Fruit fly (Drosophila melanogaster): ENCODE data around the gene Kcmf1.

The Kcmf1 gene

DNA sequence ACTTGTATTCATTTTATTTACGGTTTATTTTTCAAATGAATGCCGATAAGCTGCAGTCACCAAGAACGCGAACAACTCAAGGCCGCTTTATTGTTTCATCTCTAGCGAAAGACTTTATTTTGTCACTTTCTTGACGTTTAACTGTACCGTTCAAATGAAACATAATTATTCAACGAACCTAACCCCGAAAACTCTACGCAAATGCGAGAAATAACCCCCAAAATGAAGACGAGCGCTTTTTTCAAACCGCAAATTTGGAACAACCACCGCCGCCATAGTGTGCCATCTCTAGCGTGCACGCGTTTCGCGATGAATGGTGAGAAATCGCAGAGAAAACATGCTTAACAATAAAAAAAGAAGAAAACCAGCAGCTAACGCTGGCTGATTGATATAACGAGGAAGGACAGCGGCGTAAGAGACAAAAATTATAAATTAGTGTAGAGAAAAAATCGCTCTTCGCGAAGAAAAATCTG lies 30.1 kb downstream of the Kcmf1 start, which contains the start of gene CG11970 (continued):
- TF ChIP-seq HLH3B (GFP tag; IDR thresholded peaks at IDR 0.05) (no peak), CG3163 (GFP tag; optimal IDR thresholded peaks at IDR 0.05) (no peak), CG12769 (tag; optimal IDR thresholded peaks at IDR 0.05) (no peak), Meics (GFP tag; optimal IDR thresholded peaks at IDR 0.05) (no peak), ci (GFP tag; IDR thresholded peaks at IDR 0.05) (0 out of 3 replicates have a peak, but pooled peaks have one; percentile 34), ham (GFP tag; IDR thresholded peaks at IDR 0.05) (no peak), CTCF (GFP tag; optimal IDR thresholded peaks at IDR 0.05) (peak; percentile 3), CG10209 (GFP tag; optimal IDR thresholded peaks at IDR 0.05) (no peak), CG14050 (GFP tag; IDR thresholded peaks at IDR 0.05) (0 out of 3 replicates have a peak, but pooled peaks have one; percentile 10), CG8944 (GFP tag; optimal IDR thresholded peaks at IDR 0.05) (no peak), Xrp1 (GFP tag; IDR thresholded peaks at IDR 0.05) (no peak), YL-1 (GFP tag; optimal IDR thresholded peaks at IDR 0.05) (peak; percentile 26), Sox102F (GFP tag; optimal IDR thresholded peaks at IDR 0.05) (no peak), Hmr (GFP tag; optimal IDR thresholded peaks at IDR 0.05) (no peak), chm (GFP tag; IDR thresholded peaks at IDR 0.05) (no peak), CG43689 (GFP tag; IDR thresholded peaks at IDR 0.05) (no peak), gro (GFP tag; optimal IDR thresholded peaks at IDR 0.05) (peak; percentile 12), CG10565 (GFP tag; optimal IDR thresholded peaks at IDR 0.05) (no peak), twi (tag; optimal IDR thresholded peaks at IDR 0.05) (no peak), Dek (tag; optimal IDR thresholded peaks at IDR 0.05) (peak; percentile 1), Adf1 (GFP tag; IDR thresholded peaks at IDR 0.05) (no peak), psq (GFP tag; optimal IDR thresholded peaks at IDR 0.05) (no peak), CG8388 (GFP tag; optimal IDR thresholded peaks at IDR 0.05) (peak; percentile 8), CG7271 (tag; optimal IDR thresholded peaks at IDR 0.05) (no peak), CG34224 (GFP tag; IDR thresholded peaks at IDR 0.05; ENCODE audit: partially characterized antibody) (peak; percentile 8; the same call in 2 of the 3 replicates), sqz (GFP tag; optimal IDR thresholded peaks at IDR 0.05) (no peak), C15 (GFP tag; IDR thresholded peaks at IDR 0.05) (no peak)

- TF ChIP-seq MESR4 (GFP tag; optimal IDR thresholded peaks at IDR 0.05) = peak; percentile 65
- TF ChIP-seq Atf-2 (GFP tag; optimal IDR thresholded peaks at IDR 0.05) = no peak
- peak; percentile 16 for TF ChIP-seq CG9437 (GFP tag; optimal IDR thresholded peaks at IDR 0.05)
- TF ChIP-seq CG13775 (GFP tag; optimal IDR thresholded peaks at IDR 0.05) = no peak
- 0 out of 4 replicates have a peak, but pooled peaks have one; percentile 54 for TF ChIP-seq Dll (GFP tag; IDR thresholded peaks at IDR 0.05; ENCODE audit: partially characterized antibody)
- peak; percentile 84 for TF ChIP-seq CG15514 (GFP tag; optimal IDR thresholded peaks at IDR 0.05)
- 0 out of 3 replicates have a peak, but pooled peaks have one; percentile 31 for TF ChIP-seq Opbp (GFP tag; IDR thresholded peaks at IDR 0.05; ENCODE audit: partially characterized antibody)
- no peak for TF ChIP-seq usp (GFP tag; optimal IDR thresholded peaks at IDR 0.05)
- TF ChIP-seq MBD-R2 (GFP tag; IDR thresholded peaks at IDR 0.05) = peak; percentile 37; the same call in 1 of the 2 replicates
- peak; percentile 62 for TF ChIP-seq CG2116 (GFP tag; optimal IDR thresholded peaks at IDR 0.05)
- no peak for TF ChIP-seq ftz-f1 (GFP tag; optimal IDR thresholded peaks at IDR 0.05)
- peak; percentile 5 for TF ChIP-seq pzg (GFP tag; optimal IDR thresholded peaks at IDR 0.05)
- TF ChIP-seq Dref (GFP tag; IDR thresholded peaks at IDR 0.05) = peak; percentile 60
- TF ChIP-seq unc-4 (GFP tag; IDR thresholded peaks at IDR 0.05; ENCODE audit: partially characterized antibody) = 0 out of 2 replicates have a peak, but pooled peaks have one; percentile 11
Measured at dm6 chr3R:8984141-8984540, 30.6 kb downstream of the Kcmf1 start, which contains the start of gene RagA-B. TSS of gene RagA-B (minus strand) at chr3R:8984315.
